Fruit fly (Drosophila melanogaster) whole organism, embryonic: Measurements from ENCODE around the gene CG15530.

Source experiments
- Abd-B ChIP-seq: fragments of 200-800 bp; sonication (Bioruptor generic); optimal IDR thresholded peaks from 2 replicates; lab custom pipeline; 2018; ENCODE audit warnings: missing biosample characterization, mild to moderate bottlenecking, missing genetic modification characterization, moderate library complexity
- Antp ChIP-seq: fragments of 200-800 bp; sonication (Bioruptor generic); optimal IDR thresholded peaks from 3 replicates; lab custom pipeline; 2016; ENCODE audit warnings: missing biosample characterization, missing genetic modification characterization
- Atf-2 ChIP-seq: fragments of 200-800 bp; sonication (Bioruptor generic); optimal IDR thresholded peaks from 2 replicates; lab custom pipeline; 2016; ENCODE audit warnings: missing biosample characterization, missing genetic modification characterization
- CG10209 ChIP-seq: fragments of 200-800 bp; sonication (Bioruptor generic); optimal IDR thresholded peaks from 3 replicates; lab custom pipeline; 2017; ENCODE audit warnings: missing biosample characterization, mild to moderate bottlenecking, missing genetic modification characterization, missing genetic modification reagents
- CG12155 ChIP-seq: fragments of 200-800 bp; sonication (Bioruptor generic); optimal IDR thresholded peaks from 3 replicates; lab custom pipeline; 2016; ENCODE audit warnings: missing biosample characterization, missing genetic modification characterization
- CG14441 ChIP-seq: fragments of 200-800 bp; sonication (Bioruptor generic); IDR thresholded peaks from 2 replicates; pipeline ENCODE4 v1.3.6; 2022; ENCODE audit warnings: missing biosample characterization, missing genetic modification characterization
- CG14860 ChIP-seq: fragments of 200-800 bp; sonication (Bioruptor generic); IDR thresholded peaks from 3 replicates; pipeline ENCODE4 v1.3.6; 2022; ENCODE audit warnings: missing biosample characterization, missing genetic modification characterization; ENCODE audit not compliant: partially characterized antibody
- CG15601 ChIP-seq: fragments of 200-800 bp; sonication (Bioruptor generic); optimal IDR thresholded peaks from 3 replicates; lab custom pipeline; 2019; ENCODE audit warnings: missing biosample characterization, mild to moderate bottlenecking, missing genetic modification characterization, moderate library complexity
- CG16813 ChIP-seq: fragments of 200-800 bp; sonication (Bioruptor generic); IDR thresholded peaks from 3 replicates; pipeline ENCODE4 v1.3.6; 2022; ENCODE audit warnings: missing biosample characterization, missing genetic modification characterization; ENCODE audit not compliant: partially characterized antibody
- CG17612 ChIP-seq: fragments of 200-800 bp; sonication (Bioruptor generic); IDR thresholded peaks from 2 replicates; pipeline ENCODE4 v1.3.6; 2022; ENCODE audit warnings: missing biosample characterization, missing genetic modification characterization
- CG30020 ChIP-seq: fragments of 200-800 bp; optimal IDR thresholded peaks from 2 replicates; lab custom pipeline; 2019; ENCODE audit warnings: missing biosample characterization, mild to moderate bottlenecking, missing genetic modification characterization, moderate library complexity
- CG31224 ChIP-seq: fragments of 200-800 bp; sonication (Bioruptor generic); IDR thresholded peaks from 2 replicates; pipeline ENCODE4 v1.3.6; 2022; ENCODE audit warnings: missing biosample characterization, missing genetic modification characterization
- CG6813 ChIP-seq: fragments of 200-800 bp; sonication (Bioruptor generic); optimal IDR thresholded peaks from 2 replicates; lab custom pipeline; 2017; ENCODE audit warnings: missing biosample characterization, missing genetic modification characterization, mild to moderate bottlenecking, moderate library complexity, missing genetic modification reagents
- CG9215 ChIP-seq: fragments of 200-800 bp; sonication (Bioruptor generic); IDR thresholded peaks from 2 replicates; pipeline ENCODE4 v1.3.6; 2022; ENCODE audit warnings: missing biosample characterization, missing genetic modification characterization
- CHES-1-like ChIP-seq: fragments of 200-800 bp; sonication (Bioruptor generic); optimal IDR thresholded peaks from 2 replicates; lab custom pipeline; 2016; ENCODE audit warnings: missing biosample characterization, missing genetic modification characterization
- D19B ChIP-seq: fragments of 200-800 bp; sonication (Bioruptor generic); optimal IDR thresholded peaks from 2 replicates; lab custom pipeline; 2017; ENCODE audit warnings: missing biosample characterization, mild to moderate bottlenecking, missing genetic modification characterization
- Drgx ChIP-seq: fragments of 200-800 bp; sonication (Bioruptor generic); IDR thresholded peaks from 2 replicates; pipeline ENCODE4 v1.3.6; 2022; ENCODE audit warnings: missing biosample characterization, missing genetic modification characterization
- E2f1 ChIP-seq: fragments of 200-800 bp; sonication (Bioruptor generic); IDR thresholded peaks from 2 replicates; pipeline ENCODE4 v1.3.6; 2022; ENCODE audit warnings: missing biosample characterization, missing genetic modification characterization
- Ets65A ChIP-seq: fragments of 200-800 bp; sonication (Bioruptor generic); peaks from one replicate; lab custom pipeline; 2016; ENCODE audit warnings: missing biosample characterization, missing genetic modification characterization
- HmgZ ChIP-seq: fragments of 200-800 bp; sonication (Bioruptor generic); optimal IDR thresholded peaks from 2 replicates; lab custom pipeline; 2018; ENCODE audit warnings: missing biosample characterization, mild to moderate bottlenecking, missing genetic modification characterization
- Hr78 ChIP-seq, 2 experiments: fragments of 200-800 bp in 1 of 2; fragments of >200 bp in 1 of 2; sonication (Bioruptor generic) in 1 of 2; optimal IDR thresholded peaks; 2 replicates each; lab custom pipeline; 2017 to 2019; ENCODE audit warnings: missing biosample characterization in 2 of 2, missing genetic modification characterization in 2 of 2, mild to moderate bottlenecking in 1 of 2, moderate library complexity in 1 of 2
- Jarid2 ChIP-seq: fragments of 200-800 bp; sonication (Bioruptor generic); optimal IDR thresholded peaks from 3 replicates; lab custom pipeline; 2017; ENCODE audit warnings: mild to moderate bottlenecking, missing biosample characterization, missing genetic modification reagents, missing genetic modification characterization
- Meics ChIP-seq: fragments of 200-800 bp; sonication (Bioruptor generic); optimal IDR thresholded peaks from 2 replicates; lab custom pipeline; 2017; ENCODE audit warnings: missing biosample characterization, mild to moderate bottlenecking, missing genetic modification characterization
- NK7.1 ChIP-seq: fragments of 200-800 bp; sonication (Bioruptor generic); optimal IDR thresholded peaks from 3 replicates; lab custom pipeline; 2016; ENCODE audit warnings: missing biosample characterization, missing genetic modification characterization
- Pdp1 ChIP-seq, 2 experiments: fragments of 200-800 bp; sonication (Bioruptor generic); optimal IDR thresholded peaks; 3 replicates each; lab custom pipeline; 2016; ENCODE audit warnings: missing biosample characterization in 2 of 2, missing genetic modification characterization in 2 of 2, mild to moderate bottlenecking in 1 of 2, moderate library complexity in 1 of 2
- Sry-δ ChIP-seq: fragments of 200-800 bp; sonication (Bioruptor generic); optimal IDR thresholded peaks from 2 replicates; lab custom pipeline; 2016; ENCODE audit warnings: missing biosample characterization, missing genetic modification characterization
- Xbp1 ChIP-seq: fragments of 200-800 bp; sonication (Bioruptor generic); optimal IDR thresholded peaks from 3 replicates; lab custom pipeline; 2016; ENCODE audit warnings: missing biosample characterization, mild to moderate bottlenecking, missing genetic modification characterization
- YL-1 ChIP-seq: fragments of 200-800 bp; sonication (Bioruptor generic); optimal IDR thresholded peaks from 3 replicates; lab custom pipeline; 2017; ENCODE audit warnings: missing biosample characterization, mild to moderate bottlenecking, missing genetic modification characterization
- al ChIP-seq: fragments of 200-800 bp; sonication (Bioruptor generic); IDR thresholded peaks from 2 replicates; pipeline ENCODE4 v1.3.6; 2022; ENCODE audit warnings: missing biosample characterization, missing genetic modification characterization
- az2 ChIP-seq: fragments of 200-800 bp; sonication (Bioruptor generic); optimal IDR thresholded peaks from 3 replicates; lab custom pipeline; 2016; ENCODE audit warnings: missing biosample characterization, missing genetic modification characterization
- bcd ChIP-seq: fragments of 200-800 bp; sonication (Bioruptor generic); optimal IDR thresholded peaks from 2 replicates; lab custom pipeline; 2017; ENCODE audit warnings: missing biosample characterization, mild to moderate bottlenecking, missing genetic modification characterization
- btn ChIP-seq: fragments of 200-800 bp; sonication (Bioruptor generic); optimal IDR thresholded peaks from 2 replicates; lab custom pipeline; 2016; ENCODE audit warnings: missing biosample characterization, missing genetic modification characterization
- cwo ChIP-seq: fragments of 200-800 bp; sonication (Bioruptor generic); optimal IDR thresholded peaks from 3 replicates; lab custom pipeline; 2017; ENCODE audit warnings: missing biosample characterization, missing genetic modification characterization, mild to moderate bottlenecking, moderate library complexity, missing genetic modification reagents
- dpn ChIP-seq, 2 experiments: fragments of 200-800 bp; sonication (Bioruptor generic); optimal IDR thresholded peaks; 3 replicates each; lab custom pipeline; 2016; ENCODE audit warnings: missing biosample characterization in 2 of 2, missing genetic modification characterization in 2 of 2
- dysf ChIP-seq: fragments of 200-800 bp; sonication (Bioruptor generic); IDR thresholded peaks from 3 replicates; pipeline ENCODE4 v1.3.6; 2022; ENCODE audit warnings: missing biosample characterization, missing genetic modification characterization
- fd96Cb ChIP-seq: fragments of 200-800 bp; sonication (Bioruptor generic); optimal IDR thresholded peaks from 2 replicates; lab custom pipeline; 2018; ENCODE audit warnings: missing biosample characterization, mild to moderate bottlenecking, missing genetic modification characterization, moderate library complexity
- grn ChIP-seq: fragments of 200-800 bp; sonication (Bioruptor generic); optimal IDR thresholded peaks from 3 replicates; lab custom pipeline; 2017; ENCODE audit warnings: missing biosample characterization, missing genetic modification characterization
- gsb-n ChIP-seq: fragments of 200-800 bp; sonication (Bioruptor generic); optimal IDR thresholded peaks from 3 replicates; lab custom pipeline; 2018; ENCODE audit warnings: missing biosample characterization, mild to moderate bottlenecking, missing genetic modification characterization
- jumu ChIP-seq: fragments of 200-800 bp; sonication (Bioruptor generic); optimal IDR thresholded peaks from 3 replicates; lab custom pipeline; 2016; ENCODE audit warnings: missing biosample characterization, missing genetic modification characterization
- luna ChIP-seq: fragments of 200-800 bp; sonication (Bioruptor generic); optimal IDR thresholded peaks from 2 replicates; lab custom pipeline; 2016; ENCODE audit warnings: missing biosample characterization, missing genetic modification characterization
- phol ChIP-seq: fragments of 200-800 bp; sonication (Bioruptor generic); optimal IDR thresholded peaks from 3 replicates; lab custom pipeline; 2018; ENCODE audit warnings: missing biosample characterization, mild to moderate bottlenecking, missing genetic modification characterization, moderate library complexity
- pnt ChIP-seq: fragments of 200-800 bp; sonication (Bioruptor generic); optimal IDR thresholded peaks from 3 replicates; lab custom pipeline; 2016; ENCODE audit warnings: missing biosample characterization, missing genetic modification characterization
- pum ChIP-seq: fragments of 200-800 bp; sonication (Bioruptor generic); optimal IDR thresholded peaks from 2 replicates; lab custom pipeline; 2016; ENCODE audit warnings: missing biosample characterization, missing genetic modification characterization
- slou ChIP-seq: fragments of 200-800 bp; sonication (Bioruptor generic); optimal IDR thresholded peaks from 3 replicates; lab custom pipeline; 2016; ENCODE audit warnings: missing biosample characterization, missing genetic modification characterization
- so ChIP-seq: fragments of 200-800 bp; sonication (Bioruptor generic); IDR thresholded peaks from 3 replicates; pipeline ENCODE4 v1.3.6; 2022; ENCODE audit warnings: missing biosample characterization, missing genetic modification characterization
- tio ChIP-seq: fragments of 200-800 bp; sonication (Bioruptor generic); optimal IDR thresholded peaks from 2 replicates; lab custom pipeline; 2017; ENCODE audit warnings: missing biosample characterization, missing genetic modification characterization, inconsistent platforms
- tup ChIP-seq: fragments of 200-800 bp; sonication (Bioruptor generic); optimal IDR thresholded peaks from 2 replicates; lab custom pipeline; 2016; ENCODE audit warnings: missing biosample characterization, mild to moderate bottlenecking, missing genetic modification characterization, moderate library complexity
- unpg ChIP-seq: fragments of 200-800 bp; sonication (Bioruptor generic); optimal IDR thresholded peaks from 3 replicates; lab custom pipeline; 2018; ENCODE audit warnings: missing biosample characterization, mild to moderate bottlenecking, missing genetic modification characterization, moderate library complexity
- wek ChIP-seq: fragments of 200-800 bp; sonication (Bioruptor generic); optimal IDR thresholded peaks from 3 replicates; lab custom pipeline; 2018; ENCODE audit warnings: missing biosample characterization, mild to moderate bottlenecking, missing genetic modification characterization, moderate library complexity
- wor ChIP-seq: fragments of 200-800 bp; sonication (Bioruptor generic); IDR thresholded peaks from 2 replicates; pipeline ENCODE4 v1.3.6; 2022; ENCODE audit warnings: missing biosample characterization, missing genetic modification characterization

The CG15530 gene

DNA sequence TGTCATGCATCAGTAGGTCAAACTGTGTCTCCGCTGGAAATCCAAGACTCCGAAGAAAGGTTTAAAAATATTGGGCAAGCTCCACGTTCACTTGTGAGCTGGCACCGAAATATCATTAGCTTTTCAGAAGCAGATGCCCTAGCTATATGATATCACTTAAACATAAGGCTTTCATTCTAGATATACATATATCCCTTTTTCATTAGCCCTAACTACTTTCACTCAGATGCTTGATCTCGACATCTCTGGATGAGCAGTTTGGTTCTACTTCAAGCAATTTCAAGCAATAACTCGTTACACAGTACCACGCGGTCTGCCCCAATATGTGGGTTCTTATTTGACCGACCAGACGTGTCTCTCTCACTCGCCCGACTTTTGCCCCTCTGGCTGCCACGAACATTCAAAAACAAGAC lies 13.8 kb downstream of the CG15530 start (continued):
- peak; percentile 16 for TF ChIP-seq fd96Cb (tag; lab: Kevin White, UChicago)
- peak in 1 of 2 experiments; percentile 33 for TF ChIP-seq Hr78 (GFP tag; optimal IDR thresholded peaks at IDR 0.05; lab: Kevin White, UChicago)
- TF ChIP-seq dysf: peak; percentile 70
- no peak for TF ChIP-seq tup (GFP tag; lab: Kevin White, UChicago)
- peak; percentile 37 for TF ChIP-seq Atf-2 (GFP tag; lab: Kevin White, UChicago)
- TF ChIP-seq Jarid2 (GFP tag; lab: Kevin White, UChicago): no peak
- no peak for TF ChIP-seq CG14860 (GFP tag; lab: Robert Waterston, UW)
- TF ChIP-seq NK7.1: peak; percentile 40
- peak; percentile 55 for TF ChIP-seq Xbp1 (GFP tag; lab: Kevin White, UChicago)
- peak; percentile 49 for TF ChIP-seq jumu
- TF ChIP-seq YL-1 (GFP tag; lab: Kevin White, UChicago): no peak
- TF ChIP-seq Pdp1 (GFP tag; optimal IDR thresholded peaks at IDR 0.05; lab: Kevin White, UChicago): peak; percentile 45 to 65
- TF ChIP-seq dpn (GFP tag; optimal IDR thresholded peaks at IDR 0.05; lab: Kevin White, UChicago): peak in 1 of 2 experiments; percentile 55
- TF ChIP-seq unpg: peak; percentile 4
- no peak for TF ChIP-seq grn (GFP tag; lab: Kevin White, UChicago)
- TF ChIP-seq Abd-B: peak; percentile 35
- 0 out of 2 replicates have a peak, but pooled peaks have one; percentile 36 for TF ChIP-seq CG31224 (GFP tag; lab: Robert Waterston, UW)
- peak; percentile 57 for TF ChIP-seq Antp (GFP tag; lab: Kevin White, UChicago)
- TF ChIP-seq CG16813 (GFP tag; lab: Robert Waterston, UW): no peak
- peak; percentile 31; the same call in 1 of the 2 replicates for TF ChIP-seq CG14441 (GFP tag; lab: Robert Waterston, UW)
- peak; percentile 84 for TF ChIP-seq D19B (GFP tag; lab: Kevin White, UChicago)
- TF ChIP-seq so (GFP tag; lab: Robert Waterston, UW): no peak
- 0 out of 2 replicates have a peak, but pooled peaks have one; percentile 17 for TF ChIP-seq wor (GFP tag; lab: Robert Waterston, UW)
- TF ChIP-seq Drgx (GFP tag; lab: Robert Waterston, UW): peak; percentile 29; the same call in 1 of the 2 replicates
- TF ChIP-seq tio: peak; percentile 53
- no peak for TF ChIP-seq Meics
- TF ChIP-seq CG17612 (GFP tag; lab: Robert Waterston, UW): no peak
- 0 out of 2 replicates have a peak, but pooled peaks have one; percentile 38 for TF ChIP-seq al (GFP tag; lab: Robert Waterston, UW)
- peak; percentile 23 for TF ChIP-seq CG10209 (GFP tag; lab: Kevin White, UChicago)
- peak; percentile 34 for TF ChIP-seq az2 (GFP tag; lab: Kevin White, UChicago)
- TF ChIP-seq CG12155: peak; percentile 15
- TF ChIP-seq gsb-n (tag; lab: Kevin White, UChicago): peak; percentile 27
- peak; percentile 97 for TF ChIP-seq Ets65A (GFP tag; lab: Kevin White, UChicago)
- no peak for TF ChIP-seq luna (GFP tag; lab: Kevin White, UChicago)
- TF ChIP-seq CG9215 (GFP tag; lab: Robert Waterston, UW): 0 out of 2 replicates have a peak, but pooled peaks have one; percentile 5
- TF ChIP-seq pum: peak; percentile 29
- no peak for TF ChIP-seq CG30020 (tag; lab: Kevin White, UChicago)
- peak; percentile 16; the same call in 1 of the 2 replicates for TF ChIP-seq E2f1 (GFP tag; lab: Robert Waterston, UW)
- peak; percentile 58 for TF ChIP-seq pnt (GFP tag; lab: Kevin White, UChicago)
- peak; percentile 39 for TF ChIP-seq cwo (GFP tag; lab: Kevin White, UChicago)
- peak; percentile 8 for TF ChIP-seq HmgZ (tag; lab: Kevin White, UChicago)
- TF ChIP-seq wek (GFP tag; lab: Kevin White, UChicago): no peak
- peak; percentile 56 for TF ChIP-seq bcd (GFP tag; lab: Kevin White, UChicago)
- TF ChIP-seq phol (tag; lab: Kevin White, UChicago): peak; percentile 29
- TF ChIP-seq CG15601 (tag; lab: Kevin White, UChicago): peak; percentile 26
- TF ChIP-seq slou (GFP tag; lab: Kevin White, UChicago): peak; percentile 38
- no peak for TF ChIP-seq Sry-δ
- TF ChIP-seq btn (GFP tag; lab: Kevin White, UChicago): no peak
- TF ChIP-seq CHES-1-like (GFP tag; lab: Kevin White, UChicago): peak; percentile 19
- TF ChIP-seq CG6813 (GFP tag; lab: Kevin White, UChicago): no peak
